Fruit fly (Drosophila melanogaster): ENCODE measurements around the gene Gr93b.

The Gr93b gene

dm6 chr3R:21862137-21862850 is 18.7 kb upstream of the Gr93b start (continued):
- TF ChIP-seq MBD-R2 (GFP tag; IDR thresholded peaks at IDR 0.05) (no peak), hth (optimal IDR thresholded peaks at IDR 0.05) (no peak), D (optimal IDR thresholded peaks at IDR 0.05) (no peak), D (GFP tag; optimal IDR thresholded peaks at IDR 0.05) (peak; percentile 80), D19A (tag; optimal IDR thresholded peaks at IDR 0.05) (peak; percentile 68), gro (GFP tag; optimal IDR thresholded peaks at IDR 0.05) (no peak), Sox102F (GFP tag; optimal IDR thresholded peaks at IDR 0.05) (peak; percentile 94), pan (optimal IDR thresholded peaks at IDR 0.05) (no peak), pan (GFP tag; optimal IDR thresholded peaks at IDR 0.05 in 1 of 2, IDR thresholded peaks at IDR 0.05 in 1 of 2) (peak in 1 of 2 experiments; percentile 69), B-H2 (GFP tag; optimal IDR thresholded peaks at IDR 0.05) (no peak), Vsx1 (GFP tag; optimal IDR thresholded peaks at IDR 0.05) (peak; percentile 38), sc (optimal IDR thresholded peaks at IDR 0.05) (no peak), sc (GFP tag; optimal IDR thresholded peaks at IDR 0.05) (peak; percentile 80), jing (GFP tag; optimal IDR thresholded peaks at IDR 0.05) (peak; percentile 70), vnd (GFP tag; IDR thresholded peaks at IDR 0.05; ENCODE audit: partially characterized antibody) (no peak), Rfx (GFP tag; IDR thresholded peaks at IDR 0.05) (no peak), Asciz (GFP tag; optimal IDR thresholded peaks at IDR 0.05) (peak; percentile 84), Hmx (GFP tag; optimal IDR thresholded peaks at IDR 0.05) (no peak), eve (GFP tag; optimal IDR thresholded peaks at IDR 0.05) (peak in 1 of 2 experiments; percentile 96), unpg (GFP tag; optimal IDR thresholded peaks at IDR 0.05) (peak; percentile 95), CG5953 (GFP tag; IDR thresholded peaks at IDR 0.05) (peak; percentile 87), jumu (GFP tag; optimal IDR thresholded peaks at IDR 0.05) (peak; percentile 38), CG10959 (GFP tag; IDR thresholded peaks at IDR 0.05) (peak; percentile 54), CG4730 (GFP tag; IDR thresholded peaks at IDR 0.05) (peak; percentile 50; the same call in 1 of the 2 replicates), Drgx (GFP tag; IDR thresholded peaks at IDR 0.05) (peak; percentile 92), CG10267 (tag; optimal IDR thresholded peaks at IDR 0.05) (peak; percentile 56), gcm (GFP tag; optimal IDR thresholded peaks at IDR 0.05) (peak; percentile 96), CG32532 (GFP tag; IDR thresholded peaks at IDR 0.05) (no peak), Gug (GFP tag; IDR thresholded peaks at IDR 0.05) (no peak; the same call in 3 of the 4 replicates), CG4707 (GFP tag; optimal IDR thresholded peaks at IDR 0.05) (peak; percentile 82), CG5180 (GFP tag; optimal IDR thresholded peaks at IDR 0.05) (peak; percentile 60), CG7372 (GFP tag; IDR thresholded peaks at IDR 0.05) (peak; percentile 52; the same call in 1 of the 2 replicates), gcm2 (GFP tag; optimal IDR thresholded peaks at IDR 0.05) (no peak), ttk (GFP tag; IDR thresholded peaks at IDR 0.05) (peak; percentile 76), CG17568 (GFP tag; optimal IDR thresholded peaks at IDR 0.05) (peak; percentile 56), CG9876 (GFP tag; optimal IDR thresholded peaks at IDR 0.05) (no peak), GATAe (GFP tag; conservative IDR thresholded peaks at IDR 0.05) (no peak), chn (GFP tag; optimal IDR thresholded peaks at IDR 0.05) (peak; percentile 68), tap (tag; optimal IDR thresholded peaks at IDR 0.05) (peak; percentile 56), CG7357 (GFP tag; IDR thresholded peaks at IDR 0.05) (peak; percentile 68; the same call in 1 of the 3 replicates), lilli (GFP tag; optimal IDR thresholded peaks at IDR 0.05) (peak; percentile 42), CG2202 (tag; optimal IDR thresholded peaks at IDR 0.05) (peak; percentile 83), CG33557 (GFP tag; optimal IDR thresholded peaks at IDR 0.05) (peak; percentile 79), pho (GFP tag; optimal IDR thresholded peaks at IDR 0.05) (no peak), Xbp1 (GFP tag; optimal IDR thresholded peaks at IDR 0.05) (peak; percentile 81), corto (GFP tag; optimal IDR thresholded peaks at IDR 0.05) (no peak), shn (GFP tag; optimal IDR thresholded peaks at IDR 0.05) (no peak), Scr (GFP tag; IDR thresholded peaks at IDR 0.05; ENCODE audit: partially characterized antibody) (no peak), CG2889 (GFP tag; IDR thresholded peaks at IDR 0.05) (no peak), CG2678 (tag; optimal IDR thresholded peaks at IDR 0.05) (peak; percentile 75), CG2875 (GFP tag; optimal IDR thresholded peaks at IDR 0.05) (peak; percentile 94)
